Worm (Caenorhabditis elegans): ENCODE data around the gene srlf-33.

DNA sequence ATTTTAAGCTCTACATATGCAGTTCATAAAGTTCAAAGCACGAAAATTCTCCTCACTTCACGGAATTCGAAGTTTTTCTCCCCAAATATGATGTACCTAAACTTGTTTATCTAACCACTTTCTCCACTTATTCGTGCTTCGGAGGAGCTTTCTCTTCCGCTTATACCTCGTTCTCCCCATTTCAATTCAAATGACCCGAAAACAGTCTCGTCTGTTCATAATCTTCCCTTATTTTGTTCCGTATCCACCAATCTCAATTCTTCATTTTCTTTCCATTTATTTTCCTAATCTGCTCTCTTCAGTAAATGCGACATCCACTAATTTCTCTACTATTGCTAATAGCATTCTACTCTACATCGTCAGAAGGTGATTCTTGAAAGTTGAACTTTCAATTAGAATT, 39.9 kb downstream of the srlf-33 start, which contains the start of gene let-653:
- TF ChIP-seq egl-27 (tag; optimal IDR thresholded peaks at IDR 0.05) (no peak), unc-62 (GFP tag; optimal IDR thresholded peaks at IDR 0.05) (no peak), nhr-12 (tag; optimal IDR thresholded peaks at IDR 0.05) (no peak), lsy-12 (tag; optimal IDR thresholded peaks at IDR 0.05) (no peak), pha-4 (tag; optimal IDR thresholded peaks at IDR 0.05) (no peak), ceh-82 (tag; optimal IDR thresholded peaks at IDR 0.05) (no peak), elt-3 (tag; optimal IDR thresholded peaks at IDR 0.05) (no peak), elt-2 (tag; optimal IDR thresholded peaks at IDR 0.05) (no peak), ceh-9 (tag; optimal IDR thresholded peaks at IDR 0.05) (no peak), ztf-4 (tag; optimal IDR thresholded peaks at IDR 0.05) (no peak)
